Worm (Caenorhabditis elegans) whole organism, mixed stage, embryonic: ENCODE data around the gene fbxb-16.

ENCODE experiments used
- M03D4.4 ChIP-seq: sonication (generic microtip); optimal IDR thresholded peaks from 2 replicates; lab custom pipeline; 2017; ENCODE audit warnings: mild to moderate bottlenecking, missing genetic modification characterization, missing compliant biosample characterization
- bed-3 ChIP-seq: fragments of 200-800 bp; sonication (Bioruptor generic); optimal IDR thresholded peaks from 3 replicates; lab custom pipeline; 2018; ENCODE audit warnings: mild to moderate bottlenecking, missing genetic modification characterization, moderate library complexity, missing compliant biosample characterization
- blmp-1 ChIP-seq: fragments of 150-350 bp; optimal IDR thresholded peaks from 2 replicates; lab custom pipeline; 2014; ENCODE audit warnings: missing biosample characterization, missing genetic modification characterization
- ceh-39 ChIP-seq: fragments of 150-350 bp; optimal IDR thresholded peaks from 2 replicates; lab custom pipeline; 2014; ENCODE audit warnings: missing biosample characterization, missing genetic modification characterization
- ceh-43 ChIP-seq: fragments of 200-800 bp; sonication (Bioruptor generic); optimal IDR thresholded peaks from 2 replicates; lab custom pipeline; 2018; ENCODE audit warnings: mild to moderate bottlenecking, missing genetic modification characterization, moderate library complexity, missing compliant biosample characterization
- ceh-83 ChIP-seq: fragments of 200-800 bp; sonication (Bioruptor generic); optimal IDR thresholded peaks from 2 replicates; lab custom pipeline; 2018; ENCODE audit warnings: mild to moderate bottlenecking, missing genetic modification characterization, missing compliant biosample characterization
- ces-1 ChIP-seq: fragments of 150-350 bp; optimal IDR thresholded peaks from 2 replicates; lab custom pipeline; 2014; ENCODE audit warnings: missing biosample characterization, missing genetic modification reagents, missing genetic modification characterization
- cnd-1 ChIP-seq: fragments of 200-800 bp; sonication (Bioruptor generic); optimal IDR thresholded peaks from 2 replicates; lab custom pipeline; 2018; ENCODE audit warnings: mild to moderate bottlenecking, missing genetic modification characterization, missing compliant biosample characterization
- drap-1 ChIP-seq: fragments of 200-800 bp; sonication (Bioruptor generic); optimal IDR thresholded peaks from 3 replicates; lab custom pipeline; 2018; ENCODE audit warnings: mild to moderate bottlenecking, missing genetic modification characterization, missing compliant biosample characterization
- elt-1 ChIP-seq: sonication (generic microtip); optimal IDR thresholded peaks from 2 replicates; lab custom pipeline; 2017; ENCODE audit warnings: missing genetic modification characterization, mild to moderate bottlenecking, missing compliant biosample characterization, antibody characterized with exemption, moderate library complexity, borderline replicate concordance; ENCODE audit not compliant: insufficient read depth
- flh-1 ChIP-seq: fragments of 200-800 bp; sonication (Bioruptor generic); optimal IDR thresholded peaks from 2 replicates; lab custom pipeline; 2018; ENCODE audit warnings: mild to moderate bottlenecking, missing genetic modification characterization, moderate library complexity, missing compliant biosample characterization
- ham-2 ChIP-seq: fragments of 200-800 bp; sonication (Bioruptor generic); optimal IDR thresholded peaks from 2 replicates; lab custom pipeline; 2018; ENCODE audit warnings: mild to moderate bottlenecking, missing genetic modification characterization, missing compliant biosample characterization
- hlh-1 ChIP-seq: fragments of 150-350 bp; optimal IDR thresholded peaks from 2 replicates; lab custom pipeline; 2014; ENCODE audit warnings: missing biosample characterization, missing genetic modification reagents, missing genetic modification characterization
- lin-32 ChIP-seq: fragments of 200-800 bp; sonication (Bioruptor generic); optimal IDR thresholded peaks from 2 replicates; lab custom pipeline; 2018; ENCODE audit warnings: mild to moderate bottlenecking, missing genetic modification characterization, missing compliant biosample characterization
- lsy-2 ChIP-seq: fragments of 150-350 bp; optimal IDR thresholded peaks from 2 replicates; lab custom pipeline; 2014; ENCODE audit warnings: missing biosample characterization, missing genetic modification characterization
- mab-5 ChIP-seq: fragments of 150-350 bp; optimal IDR thresholded peaks from 2 replicates; lab custom pipeline; 2014; ENCODE audit warnings: missing biosample characterization, missing genetic modification characterization
- mep-1 ChIP-seq: fragments of 150-350 bp; optimal IDR thresholded peaks from 2 replicates; lab custom pipeline; 2017; ENCODE audit warnings: missing biosample characterization, missing genetic modification reagents, missing genetic modification characterization, inconsistent platforms
- nhr-2 ChIP-seq: fragments of 150-350 bp; optimal IDR thresholded peaks from 2 replicates; lab custom pipeline; 2014; ENCODE audit warnings: missing biosample characterization, missing genetic modification characterization
- nhr-237 ChIP-seq: fragments of 150-350 bp; optimal IDR thresholded peaks from 2 replicates; lab custom pipeline; 2014; ENCODE audit warnings: missing biosample characterization, missing genetic modification characterization
- nhr-28 ChIP-seq: fragments of 150-350 bp; optimal IDR thresholded peaks from 2 replicates; lab custom pipeline; 2014; ENCODE audit warnings: missing biosample characterization, missing genetic modification characterization
- nhr-76 ChIP-seq: sonication (generic microtip); optimal IDR thresholded peaks from 2 replicates; lab custom pipeline; 2017; ENCODE audit warnings: missing biosample characterization, missing genetic modification characterization
- pha-4 ChIP-seq: fragments of 150-350 bp; optimal IDR thresholded peaks from 2 replicates; lab custom pipeline; 2018; ENCODE audit warnings: missing biosample characterization, missing genetic modification reagents, missing genetic modification characterization
- sem-2 ChIP-seq: fragments of 200-800 bp; sonication (Bioruptor generic); optimal IDR thresholded peaks from 2 replicates; lab custom pipeline; 2018; ENCODE audit warnings: mild to moderate bottlenecking, missing genetic modification characterization, missing compliant biosample characterization
- snpc-4 ChIP-seq: fragments of 150-350 bp; optimal IDR thresholded peaks from 2 replicates; lab custom pipeline; 2014; ENCODE audit warnings: missing biosample characterization, missing genetic modification characterization
- sptf-1 ChIP-seq: sonication (generic microtip); optimal IDR thresholded peaks from 2 replicates; lab custom pipeline; 2017; ENCODE audit warnings: mild to moderate bottlenecking, missing genetic modification characterization, moderate library complexity, missing compliant biosample characterization
- tbx-8 ChIP-seq: fragments of 200-800 bp; sonication (Bioruptor generic); optimal IDR thresholded peaks from 2 replicates; lab custom pipeline; 2018; ENCODE audit warnings: mild to moderate bottlenecking, missing genetic modification characterization, moderate library complexity, missing compliant biosample characterization
- unc-120 ChIP-seq: sonication (generic microtip); optimal IDR thresholded peaks from 2 replicates; lab custom pipeline; 2017; ENCODE audit warnings: missing genetic modification characterization, missing compliant biosample characterization; ENCODE audit not compliant: poor library complexity, severe bottlenecking
- unc-39 ChIP-seq: fragments of 150-350 bp; optimal IDR thresholded peaks from 2 replicates; lab custom pipeline; 2014; ENCODE audit warnings: missing biosample characterization, missing genetic modification characterization
- unc-62 ChIP-seq: fragments of 150-350 bp; optimal IDR thresholded peaks from 2 replicates; lab custom pipeline; 2014; ENCODE audit warnings: missing biosample characterization, missing genetic modification reagents, missing genetic modification characterization
- zip-8 ChIP-seq: fragments of 150-350 bp; optimal IDR thresholded peaks from 2 replicates; lab custom pipeline; 2014; ENCODE audit warnings: missing biosample characterization, missing genetic modification characterization

fbxb-16 gene

ce11 chrII:1624572-1624971, 27.1 kb downstream of the fbxb-16 start, which contains the start of gene fbxa-160:
TSS of gene fbxa-160 (minus strand) at chrII:1624672.
- no peak for TF ChIP-seq pha-4 (tag; lab: Kevin White, UChicago)
- TF ChIP-seq snpc-4 (tag; lab: Kevin White, UChicago) = no peak

- TF ChIP-seq drap-1 (GFP tag; lab: Kevin White, UChicago) = no peak
- no peak for TF ChIP-seq flh-1 (GFP tag; lab: Kevin White, UChicago)
- no peak for TF ChIP-seq mab-5 (tag; lab: Kevin White, UChicago)
- no peak for TF ChIP-seq ceh-83 (GFP tag; lab: Kevin White, UChicago)
- TF ChIP-seq elt-1 (tag; lab: Kevin White, UChicago) = no peak
- no peak for TF ChIP-seq sptf-1 (tag; lab: Kevin White, UChicago)
- TF ChIP-seq ceh-39 (tag; lab: Kevin White, UChicago) = no peak
- TF ChIP-seq lin-32 = no peak
- TF ChIP-seq nhr-237 (tag; lab: Kevin White, UChicago) = no peak
- no peak for TF ChIP-seq nhr-2 (tag; lab: Kevin White, UChicago)
- TF ChIP-seq unc-120 = no peak
- TF ChIP-seq ham-2 (GFP tag; lab: Kevin White, UChicago) = no peak
- TF ChIP-seq hlh-1 = no peak
- no peak for TF ChIP-seq unc-62 (GFP tag; lab: Kevin White, UChicago)
- TF ChIP-seq zip-8 (tag; lab: Kevin White, UChicago) = no peak
- no peak for TF ChIP-seq ceh-43
- no peak for TF ChIP-seq tbx-8 (GFP tag; lab: Kevin White, UChicago)
- no peak for TF ChIP-seq M03D4.4 (tag; lab: Kevin White, UChicago)
- no peak for TF ChIP-seq ces-1 (GFP tag; lab: Kevin White, UChicago)
Observed at ce11 chrII:1621795-1622194, 29.9 kb downstream of the fbxb-16 start.

ce11 chrII:1621180-1621579, 30.5 kb downstream of the fbxb-16 start, which contains the start of gene fbxa-158:
TSS of gene fbxa-158 (minus strand) at chrII:1621280.
- TF ChIP-seq nhr-76 = no peak
- TF ChIP-seq unc-39 (tag; lab: Kevin White, UChicago) = no peak
- no peak for TF ChIP-seq ceh-39 (tag; lab: Kevin White, UChicago)
- TF ChIP-seq snpc-4 (tag; lab: Kevin White, UChicago) = no peak
- no peak for TF ChIP-seq ceh-83 (GFP tag; lab: Kevin White, UChicago)
- no peak for TF ChIP-seq nhr-28 (tag; lab: Kevin White, UChicago)
- TF ChIP-seq lsy-2 (tag; lab: Kevin White, UChicago) = no peak
- no peak for TF ChIP-seq sptf-1 (tag; lab: Kevin White, UChicago)
- no peak for TF ChIP-seq lin-32
- TF ChIP-seq mep-1 = no peak
- TF ChIP-seq nhr-237 (tag; lab: Kevin White, UChicago) = no peak
- TF ChIP-seq bed-3 (GFP tag; lab: Kevin White, UChicago) = no peak
- TF ChIP-seq mab-5 (tag; lab: Kevin White, UChicago) = no peak
- no peak for TF ChIP-seq zip-8 (tag; lab: Kevin White, UChicago)
- TF ChIP-seq elt-1 (tag; lab: Kevin White, UChicago) = no peak
- TF ChIP-seq blmp-1 = no peak
- TF ChIP-seq ces-1 (GFP tag; lab: Kevin White, UChicago) = no peak
- TF ChIP-seq nhr-2 (tag; lab: Kevin White, UChicago) = no peak
- no peak for TF ChIP-seq pha-4 (tag; lab: Kevin White, UChicago)
- TF ChIP-seq, all 35 proteins: peak for 0

- TF ChIP-seq flh-1 (GFP tag; lab: Kevin White, UChicago) (no peak), ceh-39 (tag; lab: Kevin White, UChicago) (no peak), ham-2 (GFP tag; lab: Kevin White, UChicago) (no peak), snpc-4 (tag; lab: Kevin White, UChicago) (no peak), sem-2 (no peak), zip-8 (tag; lab: Kevin White, UChicago) (no peak), nhr-76 (no peak), hlh-1 (no peak), nhr-2 (tag; lab: Kevin White, UChicago) (no peak), sptf-1 (tag; lab: Kevin White, UChicago) (no peak), lsy-2 (tag; lab: Kevin White, UChicago) (no peak), ces-1 (GFP tag; lab: Kevin White, UChicago) (no peak), ceh-83 (GFP tag; lab: Kevin White, UChicago) (no peak), cnd-1 (tag; lab: Kevin White, UChicago) (no peak), unc-62 (GFP tag; lab: Kevin White, UChicago) (no peak), M03D4.4 (tag; lab: Kevin White, UChicago) (no peak), mab-5 (tag; lab: Kevin White, UChicago) (no peak)
- TF ChIP-seq, all 35 proteins: peak for 0
Observed at ce11 chrII:1618948-1619347, 32.8 kb downstream of the fbxb-16 start, which contains the start of gene fbxa-166. TSS of gene fbxa-166 (minus strand) at chrII:1619048.
